Worm (Caenorhabditis elegans): Measurements from ENCODE around the gene K10C2.7.
A peak's percentile ranks its signal among the peaks of the same experiment; 100 is the strongest.

Gene K10C2.7

ce11 chrX:6443373-6443772, at the start of gene K10C2.7:
Gene K10C2.7, minus strand, starts transcription at chrX:6443473.
- TF ChIP-seq pqm-1 (tag; optimal IDR thresholded peaks at IDR 0.05), result no peak
- TF ChIP-seq C34B4.2 (tag; optimal IDR thresholded peaks at IDR 0.05), result no peak
- TF ChIP-seq skn-1 (tag; optimal IDR thresholded peaks at IDR 0.05), result no peak
- TF ChIP-seq aly-2 (tag; optimal IDR thresholded peaks at IDR 0.05), result no peak
- TF ChIP-seq snu-23 (GFP tag; optimal IDR thresholded peaks at IDR 0.05), result no peak
- no peak for TF ChIP-seq nhr-19 (GFP tag; conservative IDR thresholded peaks at IDR 0.05)
- no peak for TF ChIP-seq zip-4 (GFP tag; optimal IDR thresholded peaks at IDR 0.05)
- no peak for TF ChIP-seq swsn-7 (tag; optimal IDR thresholded peaks at IDR 0.05)
- no peak for TF ChIP-seq nhr-77 (tag; optimal IDR thresholded peaks at IDR 0.05)
- TF ChIP-seq efl-1 (optimal IDR thresholded peaks at IDR 0.05), result no peak
- TF ChIP-seq efl-1 (GFP tag; optimal IDR thresholded peaks at IDR 0.05 in 1 of 2), result no peak
- TF ChIP-seq mdl-1 (tag; optimal IDR thresholded peaks at IDR 0.05), result no peak
- TF ChIP-seq unc-98 (GFP tag; IDR thresholded peaks at IDR 0.05), result no peak
- TF ChIP-seq mef-2 (tag; optimal IDR thresholded peaks at IDR 0.05), result no peak

- TF ChIP-seq skn-1 (tag; optimal IDR thresholded peaks at IDR 0.05), result no peak
- TF ChIP-seq efl-1 (optimal IDR thresholded peaks at IDR 0.05), result no peak
- TF ChIP-seq efl-1 (GFP tag; optimal IDR thresholded peaks at IDR 0.05 in 1 of 2), result peak in 1 of 2 experiments; percentile 61
These were observed 41.5 kb upstream of the K10C2.7 start, which contains the start of gene gar-1 for ce11 chrX:6484780-6485179. Gene gar-1, minus strand, starts transcription at chrX:6484880.

ce11 chrX:6476540-6476939, 33.3 kb upstream of the K10C2.7 start, which contains the start of gene C15B12.1:
Gene C15B12.1, plus strand, starts transcription at chrX:6476810.
- TF ChIP-seq Y116A8C.19 (tag; optimal IDR thresholded peaks at IDR 0.05; ENCODE audit: borderline replicate concordance) (no peak), fkh-4 (tag; optimal IDR thresholded peaks at IDR 0.05; ENCODE audit: borderline replicate concordance) (no peak), elt-2 (tag; optimal IDR thresholded peaks at IDR 0.05) (peak; percentile 82), elt-3 (tag; optimal IDR thresholded peaks at IDR 0.05) (peak in 1 of 6 experiments; percentile 9), grh-1 (GFP tag; IDR thresholded peaks at IDR 0.05) (no peak), egl-13 (tag; optimal IDR thresholded peaks at IDR 0.05) (no peak), irx-1 (tag; optimal IDR thresholded peaks at IDR 0.05) (no peak)

DNA sequence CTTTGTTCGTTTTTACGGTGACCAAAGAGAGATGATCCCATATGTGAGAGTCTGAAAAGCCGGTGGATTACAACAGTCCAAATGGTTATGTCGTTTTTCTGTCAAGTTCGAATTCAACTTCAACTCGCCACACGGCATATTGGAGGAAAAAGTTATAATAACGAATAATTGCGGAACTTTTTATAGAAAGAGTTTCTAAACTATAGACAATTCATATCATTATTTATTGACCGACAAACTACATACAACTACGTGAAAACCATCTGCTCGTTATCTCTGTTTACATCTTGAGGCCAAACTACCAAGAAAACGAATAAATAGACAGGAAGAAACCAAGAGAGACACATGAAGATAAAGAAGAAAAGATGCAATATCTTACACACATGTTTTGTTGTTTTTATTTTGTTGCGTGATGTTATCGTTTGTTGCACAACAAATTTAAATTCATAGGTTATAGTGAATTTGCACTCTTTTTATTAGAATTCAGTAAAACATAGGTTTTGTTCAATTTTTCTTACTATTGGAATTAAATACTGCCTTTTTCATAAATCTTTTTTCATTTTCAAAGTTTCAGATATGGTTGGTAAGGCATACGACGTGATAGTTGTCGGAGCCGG, 30.5 kb upstream of the K10C2.7 start, which contains the start of the genes C15B12.4 and C15B12.8:
TSS of gene C15B12.4 (minus strand) at position 51 of the 617 bp plus-strand sequence.
TSS of gene C15B12.8 (plus strand) at position 567 of the 617 bp plus-strand sequence.
- TF ChIP-seq dsc-1 (tag; optimal IDR thresholded peaks at IDR 0.05) (peak; percentile 39), efl-1 (optimal IDR thresholded peaks at IDR 0.05) (no peak), efl-1 (GFP tag; optimal IDR thresholded peaks at IDR 0.05 in 1 of 2) (peak in 1 of 2 experiments; percentile 12), sup-37 (GFP tag; optimal IDR thresholded peaks at IDR 0.05) (no peak), lin-14 (GFP tag; optimal IDR thresholded peaks at IDR 0.05) (no peak), mdl-1 (tag; optimal IDR thresholded peaks at IDR 0.05) (no peak), lir-3 (tag; optimal IDR thresholded peaks at IDR 0.05; ENCODE audit: poor library complexity) (no peak), unc-130 (tag; optimal IDR thresholded peaks at IDR 0.05) (no peak)

DNA sequence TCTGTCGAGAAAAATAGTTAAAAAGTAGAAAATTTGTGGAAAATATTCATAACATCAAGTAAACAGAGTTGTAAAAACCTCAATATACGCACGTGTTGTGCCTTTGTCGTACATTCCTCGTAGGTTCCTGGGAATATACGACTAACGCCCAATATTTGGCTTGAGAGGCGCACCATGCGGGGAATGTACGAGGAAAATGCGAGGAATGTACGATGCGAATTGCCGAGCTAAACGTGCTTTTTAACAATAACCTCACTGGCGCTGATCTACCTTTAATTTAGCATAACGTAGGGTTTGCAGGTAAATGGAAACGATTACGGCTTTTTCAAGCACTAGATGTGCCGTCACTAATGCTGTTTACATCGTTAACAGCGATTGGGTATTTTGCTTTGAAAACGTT, 25.2 kb upstream of the K10C2.7 start, which contains the start of gene C15B12.9:
TSS of gene C15B12.9 (plus strand) at position 301 of the 400 bp plus-strand sequence.
- TF ChIP-seq aha-1 (tag; optimal IDR thresholded peaks at IDR 0.05) (no peak), tlp-1 (tag; optimal IDR thresholded peaks at IDR 0.05) (no peak), egl-13 (tag; optimal IDR thresholded peaks at IDR 0.05) (no peak), nhr-28 (tag; optimal IDR thresholded peaks at IDR 0.05) (no peak), Y116A8C.19 (tag; optimal IDR thresholded peaks at IDR 0.05; ENCODE audit: borderline replicate concordance) (no peak), lin-15B (tag; optimal IDR thresholded peaks at IDR 0.05) (no peak)

ce11 chrX:6467462-6467861, 24.2 kb upstream of the K10C2.7 start, which contains the start of gene C15B12.3:
Gene C15B12.3, minus strand, starts transcription at chrX:6467562.
- TF ChIP-seq fos-1 (tag; optimal IDR thresholded peaks at IDR 0.05), result no peak
- TF ChIP-seq fkh-10 (GFP tag; optimal IDR thresholded peaks at IDR 0.05), result no peak
- no peak for TF ChIP-seq tlp-1 (tag; optimal IDR thresholded peaks at IDR 0.05)
- TF ChIP-seq aha-1 (tag; optimal IDR thresholded peaks at IDR 0.05), result no peak
- TF ChIP-seq aly-2 (tag; optimal IDR thresholded peaks at IDR 0.05), result no peak
- no peak for TF ChIP-seq ceh-8 (GFP tag; optimal IDR thresholded peaks at IDR 0.05)
- no peak for TF ChIP-seq pax-3 (tag; optimal IDR thresholded peaks at IDR 0.05)
- TF ChIP-seq sup-37 (GFP tag; optimal IDR thresholded peaks at IDR 0.05), result no peak
- no peak for TF ChIP-seq skn-1 (tag; optimal IDR thresholded peaks at IDR 0.05)

Data from whole organism, L1 larva.